Fruit fly (Drosophila melanogaster): ENCODE measurements around the gene PlexA.

- TF ChIP-seq Myc (optimal IDR thresholded peaks at IDR 0.05) = no peak
- TF ChIP-seq psq (optimal IDR thresholded peaks at IDR 0.05) = no peak
Observed at dm6 chr4:980475-980856, 46.4 kb downstream of the PlexA start.
